Worm (Caenorhabditis elegans) whole organism, midembryonic: ENCODE results near the gene idpa-1.
A peak's percentile ranks its signal among the peaks of the same experiment; 100 is the strongest.

ENCODE experiments used
- T22C8.4 ChIP-seq: fragments of 200-800 bp; sonication (Bioruptor generic); IDR thresholded peaks from 2 replicates; pipeline ENCODE4 v1.3.6; 2022; ENCODE audit warnings: missing genetic modification characterization, missing compliant biosample characterization
- cog-1 ChIP-seq: sonication (generic microtip); optimal IDR thresholded peaks from 2 replicates; lab custom pipeline; 2016; ENCODE audit warnings: missing genetic modification characterization, missing compliant biosample characterization
- flt-1 ChIP-seq: fragments of 200-800 bp; sonication (Bioruptor generic); IDR thresholded peaks from 2 replicates; pipeline ENCODE4 v1.3.6; 2022; ENCODE audit warnings: missing genetic modification characterization, missing compliant biosample characterization
- klf-2 ChIP-seq: fragments of 200-800 bp; sonication (Bioruptor generic); conservative IDR thresholded peaks from 2 replicates; pipeline ENCODE4 v1.3.6; 2022; ENCODE audit warnings: missing genetic modification reagents, missing genetic modification characterization, missing compliant biosample characterization
- med-1 ChIP-seq: sonication (generic microtip); optimal IDR thresholded peaks from 2 replicates; lab custom pipeline; 2017; ENCODE audit warnings: missing genetic modification characterization, mild to moderate bottlenecking, missing compliant biosample characterization, antibody characterized with exemption, missing genetic modification reagents; ENCODE audit not compliant: insufficient read depth
- ref-1 ChIP-seq: fragments of 200-800 bp; sonication (Bioruptor generic); conservative IDR thresholded peaks from 2 replicates; pipeline ENCODE4 v1.3.6; 2022; ENCODE audit warnings: missing genetic modification reagents, missing genetic modification characterization, missing compliant biosample characterization
- tab-1 ChIP-seq: fragments of 200-800 bp; sonication (Bioruptor generic); IDR thresholded peaks from 2 replicates; pipeline ENCODE4 v1.3.6; 2022; ENCODE audit warnings: missing genetic modification characterization, missing compliant biosample characterization
- ztf-23 ChIP-seq: fragments of 200-800 bp; sonication (Bioruptor generic); IDR thresholded peaks from 2 replicates; pipeline ENCODE4 v1.3.6; 2022; ENCODE audit warnings: missing genetic modification reagents, missing genetic modification characterization, missing compliant biosample characterization
- ztf-29 ChIP-seq: fragments of 200-800 bp; sonication (Bioruptor generic); IDR thresholded peaks from 2 replicates; pipeline ENCODE4 v1.3.6; 2022; ENCODE audit warnings: missing genetic modification reagents, missing genetic modification characterization, missing compliant biosample characterization

idpa-1 gene

ce11 chrIII:2923012-2923411, 22.0 kb upstream of the idpa-1 start, which contains the start of gene R10F2.4:
Gene R10F2.4, minus strand, starts transcription at chrIII:2923112.
- TF ChIP-seq flt-1 (GFP tag; lab: Robert Waterston, UW) = no peak
- no peak for TF ChIP-seq ref-1 (GFP tag; lab: Robert Waterston, UW)
- no peak for TF ChIP-seq cog-1 (tag; lab: Kevin White, UChicago)
- no peak for TF ChIP-seq klf-2
- no peak for TF ChIP-seq med-1
- no peak for TF ChIP-seq tab-1 (GFP tag; lab: Robert Waterston, UW)
- no peak for TF ChIP-seq ztf-29 (GFP tag; lab: Robert Waterston, UW)
- no peak for TF ChIP-seq ztf-23 (GFP tag; lab: Robert Waterston, UW)
- no peak for TF ChIP-seq T22C8.4

ce11 chrIII:2920866-2921265, 19.8 kb upstream of the idpa-1 start:
- TF ChIP-seq T22C8.4 = no peak
- no peak for TF ChIP-seq ztf-29 (GFP tag; lab: Robert Waterston, UW)
- no peak for TF ChIP-seq med-1
- TF ChIP-seq tab-1 (GFP tag; lab: Robert Waterston, UW) = no peak
- no peak for TF ChIP-seq cog-1 (tag; lab: Kevin White, UChicago)
- no peak for TF ChIP-seq flt-1 (GFP tag; lab: Robert Waterston, UW)
- TF ChIP-seq klf-2 = no peak
- no peak for TF ChIP-seq ref-1 (GFP tag; lab: Robert Waterston, UW)
- TF ChIP-seq ztf-23 (GFP tag; lab: Robert Waterston, UW) = no peak

DNA sequence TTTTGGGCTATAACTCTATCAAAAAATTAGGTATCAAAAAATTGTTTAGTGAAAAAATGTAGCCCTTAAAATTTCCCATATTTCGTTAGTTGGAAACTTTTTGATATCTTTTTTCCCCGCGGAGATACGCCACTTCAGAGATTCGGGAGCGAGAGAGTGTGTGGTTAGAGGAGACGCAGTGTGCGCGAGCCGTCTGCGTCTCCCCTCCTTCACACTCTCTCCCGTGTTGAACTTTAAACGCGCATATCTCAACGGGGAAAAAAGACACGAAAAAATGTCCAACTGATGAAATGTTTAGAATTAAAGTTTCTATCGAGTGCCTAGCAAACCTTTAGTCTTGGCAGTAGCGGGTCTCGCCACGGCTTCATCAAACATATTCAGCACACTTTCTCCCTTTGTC, 19.3 kb upstream of the idpa-1 start:
- TF ChIP-seq ref-1 (GFP tag; lab: Robert Waterston, UW) (no peak), T22C8.4 (no peak), med-1 (no peak), tab-1 (GFP tag; lab: Robert Waterston, UW) (no peak), flt-1 (GFP tag; lab: Robert Waterston, UW) (no peak), ztf-23 (GFP tag; lab: Robert Waterston, UW) (no peak), cog-1 (tag; lab: Kevin White, UChicago) (no peak), klf-2 (no peak), ztf-29 (GFP tag; lab: Robert Waterston, UW) (no peak)

DNA sequence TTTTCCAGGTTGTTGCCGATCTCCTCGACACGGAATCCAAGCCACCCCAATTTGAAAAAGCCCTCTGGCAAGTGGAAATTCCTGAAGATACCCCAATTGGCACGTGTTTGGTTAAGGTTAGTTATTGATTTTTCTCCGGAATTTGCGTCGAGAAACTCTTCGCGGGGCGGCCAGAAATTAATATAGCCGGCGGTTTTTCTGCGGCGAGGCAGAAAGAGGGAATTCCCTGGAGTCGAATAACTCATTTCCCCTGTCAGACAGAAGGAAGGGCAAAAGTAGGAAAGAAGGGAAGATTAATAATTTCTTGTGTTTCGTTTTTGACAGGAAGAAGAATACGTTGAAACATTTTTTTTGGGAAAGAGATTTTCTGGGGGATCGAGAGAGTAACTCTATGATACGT, 17.6 kb upstream of the idpa-1 start:
- TF ChIP-seq ztf-23 (GFP tag; lab: Robert Waterston, UW) = 0 out of 2 replicates have a peak, but pooled peaks have one; percentile 13
- TF ChIP-seq ref-1 (GFP tag; lab: Robert Waterston, UW) = no peak

DNA sequence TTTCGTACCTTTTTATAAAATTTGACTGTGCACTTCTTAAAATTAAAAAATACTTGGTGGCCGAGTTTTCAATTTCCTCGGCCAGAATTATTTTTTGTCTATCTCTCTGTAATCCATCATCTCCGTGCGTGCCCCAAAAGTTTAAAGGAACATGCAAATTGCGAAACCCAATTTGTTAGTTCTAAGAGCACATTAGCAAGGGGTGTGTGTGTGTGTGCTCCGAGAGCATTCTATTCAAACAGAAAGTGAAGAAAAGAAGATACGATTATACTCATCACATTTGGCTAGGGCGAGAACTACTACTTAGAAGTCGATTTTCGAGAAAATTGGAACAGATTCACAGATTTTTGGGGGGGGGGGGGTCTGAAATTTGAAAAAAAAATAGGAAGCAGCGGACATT, 13.0 kb upstream of the idpa-1 start:
- TF ChIP-seq T22C8.4 = no peak
- TF ChIP-seq med-1 = no peak
- TF ChIP-seq klf-2 = no peak
- TF ChIP-seq flt-1 (GFP tag; lab: Robert Waterston, UW) = no peak
- TF ChIP-seq ref-1 (GFP tag; lab: Robert Waterston, UW) = no peak
- no peak for TF ChIP-seq cog-1 (tag; lab: Kevin White, UChicago)
- TF ChIP-seq ztf-23 (GFP tag; lab: Robert Waterston, UW) = no peak
- no peak for TF ChIP-seq tab-1 (GFP tag; lab: Robert Waterston, UW)
- no peak for TF ChIP-seq ztf-29 (GFP tag; lab: Robert Waterston, UW)

DNA sequence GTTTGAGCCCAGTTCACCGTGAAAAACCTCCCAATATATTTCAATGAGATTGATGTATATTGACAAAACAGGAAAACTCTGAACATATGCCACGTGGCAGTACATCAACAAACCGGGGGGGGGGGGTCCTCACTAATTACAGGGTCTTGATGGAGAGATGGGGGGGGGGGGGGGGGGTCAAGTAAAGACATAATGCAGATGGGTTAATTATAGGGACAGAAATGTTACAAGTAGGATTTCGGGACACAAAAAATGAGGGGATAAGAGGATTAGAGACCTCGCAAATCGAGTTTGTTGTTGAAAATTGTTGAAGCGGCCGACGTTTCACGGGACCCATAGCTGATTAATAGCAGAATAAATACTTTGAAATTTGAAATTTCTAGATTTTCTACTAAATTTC, 11.9 kb upstream of the idpa-1 start:
- no peak for TF ChIP-seq T22C8.4

- TF ChIP-seq flt-1 (GFP tag; lab: Robert Waterston, UW) (no peak), med-1 (no peak), cog-1 (tag; lab: Kevin White, UChicago) (no peak), tab-1 (GFP tag; lab: Robert Waterston, UW) (no peak), T22C8.4 (no peak), ztf-23 (GFP tag; lab: Robert Waterston, UW) (no peak), ztf-29 (GFP tag; lab: Robert Waterston, UW) (no peak), klf-2 (no peak), ref-1 (GFP tag; lab: Robert Waterston, UW) (no peak)
Observed at ce11 chrIII:2910606-2911005, 9.6 kb upstream of the idpa-1 start, which contains the start of gene cdh-1. Gene cdh-1, plus strand, starts transcription at chrIII:2910906.

- TF ChIP-seq ztf-29 (GFP tag; lab: Robert Waterston, UW) (no peak), T22C8.4 (no peak), ref-1 (GFP tag; lab: Robert Waterston, UW) (no peak), flt-1 (GFP tag; lab: Robert Waterston, UW) (no peak), cog-1 (tag; lab: Kevin White, UChicago) (no peak), ztf-23 (GFP tag; lab: Robert Waterston, UW) (no peak), tab-1 (GFP tag; lab: Robert Waterston, UW) (no peak), klf-2 (no peak), med-1 (no peak)
Observed at ce11 chrIII:2908859-2909258, 7.8 kb upstream of the idpa-1 start.

DNA sequence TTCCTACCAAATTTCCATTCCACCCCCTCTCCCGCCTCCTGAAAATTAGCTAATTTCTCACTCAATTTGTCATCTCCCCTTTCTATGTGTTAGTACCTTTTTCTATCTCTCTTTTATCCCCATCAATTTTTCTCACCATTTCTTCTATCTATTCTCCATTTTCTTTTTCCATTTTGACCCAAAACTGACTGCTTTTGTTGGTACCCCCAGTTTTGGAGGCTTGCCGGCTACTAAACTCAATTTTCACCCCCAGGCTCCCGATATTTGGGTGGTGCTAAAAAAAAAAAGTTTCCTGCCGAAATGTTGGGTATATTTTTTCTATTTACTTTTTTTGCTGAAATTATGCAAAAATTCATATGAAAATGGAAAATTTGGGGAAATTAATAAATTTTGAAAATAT, 6.8 kb upstream of the idpa-1 start:
- TF ChIP-seq ztf-29 (GFP tag; lab: Robert Waterston, UW) (no peak), cog-1 (tag; lab: Kevin White, UChicago) (no peak), med-1 (no peak), flt-1 (GFP tag; lab: Robert Waterston, UW) (no peak), ztf-23 (GFP tag; lab: Robert Waterston, UW) (no peak), klf-2 (no peak), ref-1 (GFP tag; lab: Robert Waterston, UW) (no peak), tab-1 (GFP tag; lab: Robert Waterston, UW) (no peak)

ce11 chrIII:2904164-2904563, 3.1 kb upstream of the idpa-1 start:
- TF ChIP-seq ref-1 (GFP tag; lab: Robert Waterston, UW) (no peak), med-1 (no peak), klf-2 (no peak), cog-1 (tag; lab: Kevin White, UChicago) (no peak), flt-1 (GFP tag; lab: Robert Waterston, UW) (no peak), ztf-23 (GFP tag; lab: Robert Waterston, UW) (no peak), tab-1 (GFP tag; lab: Robert Waterston, UW) (no peak), ztf-29 (GFP tag; lab: Robert Waterston, UW) (no peak), T22C8.4 (no peak)
